Worm (Caenorhabditis elegans): Measurements from ENCODE around the gene srw-133.

- no peak for TF ChIP-seq blmp-1 (tag; optimal IDR thresholded peaks at IDR 0.05)
- TF ChIP-seq lsy-2 (tag; optimal IDR thresholded peaks at IDR 0.05): no peak
- TF ChIP-seq nhr-237 (tag; optimal IDR thresholded peaks at IDR 0.05): no peak
- no peak for TF ChIP-seq elt-3 (tag; optimal IDR thresholded peaks at IDR 0.05)
- TF ChIP-seq nhr-12 (tag; optimal IDR thresholded peaks at IDR 0.05): no peak
- TF ChIP-seq unc-62 (GFP tag; optimal IDR thresholded peaks at IDR 0.05): no peak
- TF ChIP-seq ztf-11 (tag; optimal IDR thresholded peaks at IDR 0.05): no peak
- TF ChIP-seq mep-1 (tag; optimal IDR thresholded peaks at IDR 0.05): no peak
- no peak for TF ChIP-seq pha-4 (tag; optimal IDR thresholded peaks at IDR 0.05)
Measured at ce11 chrV:4134728-4135127, 20.2 kb upstream of the srw-133 start, which contains the start of gene lgc-1.

All from whole organism, mixed stage, embryonic.